Worm (Caenorhabditis elegans): ENCODE measurements around the gene fipr-20.

DNA sequence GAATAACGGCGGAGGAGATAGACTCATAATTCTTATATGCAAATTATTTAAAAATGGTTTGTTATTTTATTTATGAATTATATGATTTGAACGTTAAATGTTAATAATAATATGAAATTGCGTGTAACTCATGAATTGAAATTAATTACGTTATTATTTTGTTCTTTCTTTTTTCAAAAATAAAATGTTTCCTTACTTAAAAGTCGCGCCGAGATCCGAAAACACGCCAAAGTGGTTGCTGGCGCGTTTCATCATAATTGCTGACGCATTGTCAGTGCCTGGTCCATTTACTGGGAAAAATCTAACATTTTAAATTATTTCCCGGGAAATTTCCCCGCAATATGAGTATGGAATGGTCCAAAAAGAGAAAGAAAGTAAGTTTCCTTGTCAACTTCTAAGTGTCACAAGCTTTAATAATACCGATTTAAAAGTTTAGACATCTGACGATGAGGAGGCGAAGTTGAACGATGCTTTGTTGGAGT, 37.3 kb upstream of the fipr-20 start, which contains the start of the genes C07H6.9 and sap-140:
- TF ChIP-seq Y22D7AL.16 (tag; optimal IDR thresholded peaks at IDR 0.05) (no peak), ets-4 (tag; optimal IDR thresholded peaks at IDR 0.05) (no peak), dmd-4 (tag; optimal IDR thresholded peaks at IDR 0.05; ENCODE audit: borderline replicate concordance) (no peak), sox-2 (GFP tag; IDR thresholded peaks at IDR 0.05) (no peak), hlh-8 (tag; optimal IDR thresholded peaks at IDR 0.05) (no peak), odd-2 (tag; optimal IDR thresholded peaks at IDR 0.05) (no peak), ztf-16 (tag; optimal IDR thresholded peaks at IDR 0.05) (no peak), ceh-19 (GFP tag; optimal IDR thresholded peaks at IDR 0.05) (no peak), nhr-11 (tag; optimal IDR thresholded peaks at IDR 0.05) (no peak), nfya-1 (tag; optimal IDR thresholded peaks at IDR 0.05) (peak; percentile 42), pqm-1 (tag; optimal IDR thresholded peaks at IDR 0.05) (no peak), ama-1 (optimal IDR thresholded peaks at IDR 0.05) (no peak)
